Fruit fly (Drosophila melanogaster) S2 (cell line): ENCODE results near the gene Rel.

Experiments
- CG8478 ChIP-seq: fragments of >200 bp; optimal IDR thresholded peaks from 2 replicates; lab custom pipeline; 2018
- CTCF ChIP-seq, 2 experiments: fragments of >200 bp; optimal IDR thresholded peaks; 2 replicates each; lab custom pipeline; 2018

dm6 chr3R:9069874-9070273 is 22.1 kb upstream of the Rel start:
- TF ChIP-seq CG8478 (lab: Kevin White, UChicago) = no peak
- TF ChIP-seq CTCF (optimal IDR thresholded peaks at IDR 0.05; lab: Kevin White, UChicago) = no peak
